Fruit fly (Drosophila melanogaster) whole organism, adult: Measurements from ENCODE around the gene tth.

Experiments
- CG14711 ChIP-seq: fragments of 200-800 bp; sonication (Bioruptor generic); optimal IDR thresholded peaks from 2 replicates; lab custom pipeline; 2018; ENCODE audit warnings: missing biosample characterization, mild to moderate bottlenecking, missing genetic modification characterization, moderate library complexity
- CG1620 ChIP-seq: fragments of 200-800 bp; sonication (Bioruptor generic); optimal IDR thresholded peaks from 2 replicates; lab custom pipeline; 2016; ENCODE audit warnings: missing biosample characterization, missing genetic modification characterization
- Clk ChIP-seq: fragments of 200-800 bp; sonication (Bioruptor generic); optimal IDR thresholded peaks from 2 replicates; lab custom pipeline; 2017; ENCODE audit warnings: missing biosample characterization, missing genetic modification characterization
- Crg-1 ChIP-seq: fragments of 200-800 bp; sonication (Bioruptor generic); optimal IDR thresholded peaks from 2 replicates; lab custom pipeline; 2016; ENCODE audit warnings: missing biosample characterization, missing genetic modification characterization
- Hr96 ChIP-seq: fragments of 200-800 bp; sonication (Bioruptor generic); optimal IDR thresholded peaks from 2 replicates; lab custom pipeline; 2016; ENCODE audit warnings: missing biosample characterization, missing genetic modification characterization
- Mnt ChIP-seq: fragments of 200-800 bp; sonication (Bioruptor generic); optimal IDR thresholded peaks from 2 replicates; lab custom pipeline; 2016; ENCODE audit warnings: missing biosample characterization, mild to moderate bottlenecking, missing genetic modification characterization
- kay ChIP-seq: fragments of 200-800 bp; sonication (Bioruptor generic); peaks from one replicate; lab custom pipeline; 2016; ENCODE audit warnings: missing biosample characterization, missing genetic modification characterization, borderline replicate concordance
- pad ChIP-seq: fragments of 200-800 bp; sonication (Bioruptor generic); optimal IDR thresholded peaks from 3 replicates; lab custom pipeline; 2017; ENCODE audit warnings: missing biosample characterization, missing genetic modification characterization, mild to moderate bottlenecking, moderate library complexity, missing genetic modification reagents
- tj ChIP-seq: fragments of 200-800 bp; sonication (Bioruptor generic); optimal IDR thresholded peaks from 3 replicates; lab custom pipeline; 2017; ENCODE audit warnings: missing biosample characterization, mild to moderate bottlenecking, missing genetic modification characterization, moderate library complexity

DNA sequence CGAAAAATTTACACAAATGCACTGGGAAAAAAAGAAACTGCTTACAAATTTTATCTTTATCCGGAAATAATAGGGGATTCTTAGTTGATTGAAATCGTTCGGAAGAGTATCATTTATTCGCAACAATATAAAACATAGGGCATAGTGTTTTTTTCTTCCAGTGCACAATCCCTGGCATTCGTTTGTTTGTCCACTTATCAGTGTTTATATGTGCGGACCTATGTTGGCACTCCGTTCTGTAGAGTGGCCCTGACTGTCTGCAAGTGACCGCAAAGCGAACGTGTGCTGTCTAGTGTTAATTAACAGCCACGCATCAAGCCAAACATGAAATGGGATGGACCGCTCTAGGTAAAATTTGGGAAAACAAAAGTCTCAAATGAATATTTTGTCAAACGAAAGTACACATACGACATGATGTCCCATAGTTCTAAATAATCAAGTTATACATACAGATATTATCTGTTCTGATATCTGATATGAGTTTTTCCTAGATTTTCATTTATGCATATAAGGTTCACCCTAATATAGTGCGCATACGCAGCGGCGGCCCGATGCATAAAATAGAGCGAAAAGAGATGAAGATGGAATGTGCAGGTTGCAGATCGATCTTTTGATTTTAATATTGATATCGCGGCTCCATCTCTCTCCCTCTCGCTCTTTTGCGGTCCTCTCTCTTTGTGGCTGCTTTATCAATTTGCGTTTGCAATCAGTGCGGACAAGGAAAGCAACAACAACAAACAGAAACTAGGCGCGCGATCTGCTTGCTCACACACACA, 24.9 kb upstream of the tth start:
- TF ChIP-seq kay (GFP tag; lab: Kevin White, UChicago) (peak; percentile 28), CG1620 (peak; percentile 67), Crg-1 (GFP tag; lab: Kevin White, UChicago) (peak; percentile 17), Clk (no peak), Hr96 (GFP tag; lab: Kevin White, UChicago) (peak; percentile 79), pad (GFP tag; lab: Kevin White, UChicago) (no peak), CG14711 (tag; lab: Kevin White, UChicago) (peak; percentile 66), tj (peak; percentile 42), Mnt (no peak)
